Worm (Caenorhabditis elegans) whole organism, L4 larva: Measurements from ENCODE around the gene srx-137.
A peak's percentile ranks its signal among the peaks of the same experiment; 100 is the strongest.

Source experiments
- F37D6.2 ChIP-seq: sonication (generic microtip); optimal IDR thresholded peaks from 2 replicates; lab custom pipeline; 2016; ENCODE audit warnings: mild to moderate bottlenecking, missing genetic modification characterization, missing compliant biosample characterization
- F44E2.7 ChIP-seq: fragments of 200-800 bp; sonication (Bioruptor generic); IDR thresholded peaks from 2 replicates; pipeline ENCODE4 v2.1.2; 2022; ENCODE audit warnings: missing genetic modification characterization, missing compliant biosample characterization
- Y5F2A.4 ChIP-seq: fragments of 200-800 bp; sonication (Bioruptor generic); optimal IDR thresholded peaks from 2 replicates; lab custom pipeline; 2018; ENCODE audit warnings: mild to moderate bottlenecking, missing genetic modification characterization, missing compliant biosample characterization
- aha-1 ChIP-seq: fragments of 150-350 bp; peaks from one replicate; lab custom pipeline; 2014; ENCODE audit warnings: missing biosample characterization, missing genetic modification characterization
- ceh-20 ChIP-seq: fragments of 200-800 bp; sonication (Bioruptor generic); IDR thresholded peaks from 2 replicates; pipeline ENCODE4 v1.3.6; 2022; ENCODE audit warnings: missing genetic modification reagents, missing genetic modification characterization, missing compliant biosample characterization
- ceh-44 ChIP-seq: fragments of 200-800 bp; sonication (Bioruptor generic); IDR thresholded peaks from 2 replicates; pipeline ENCODE4 v1.3.6; 2022; ENCODE audit warnings: missing genetic modification reagents, missing genetic modification characterization, missing compliant biosample characterization
- ceh-62 ChIP-seq: sonication (generic microtip); optimal IDR thresholded peaks from 2 replicates; lab custom pipeline; 2017; ENCODE audit warnings: missing biosample characterization, missing genetic modification characterization
- cey-2 ChIP-seq: sonication (generic microtip); optimal IDR thresholded peaks from 3 replicates; lab custom pipeline; 2017; ENCODE audit warnings: missing genetic modification characterization, mild to moderate bottlenecking, missing compliant biosample characterization, antibody characterized with exemption, borderline replicate concordance; ENCODE audit not compliant: insufficient read depth
- daf-16 ChIP-seq, 3 experiments: sonication (generic microtip); optimal IDR thresholded peaks; 2 replicates each; lab custom pipeline; 2016 to 2017; ENCODE audit warnings: missing genetic modification characterization in 3 of 3, missing genetic modification reagents in 3 of 3, mild to moderate bottlenecking in 2 of 3, missing compliant biosample characterization in 2 of 3, missing biosample characterization in 1 of 3, moderate library complexity in 1 of 3
- daf-19 ChIP-seq: fragments of 200-800 bp; sonication (Bioruptor generic); conservative IDR thresholded peaks from 2 replicates; pipeline ENCODE4 v1.3.6; 2022; ENCODE audit warnings: missing genetic modification characterization, missing compliant biosample characterization
- dmd-6 ChIP-seq: fragments of 200-800 bp; sonication (Bioruptor generic); IDR thresholded peaks from 2 replicates; pipeline ENCODE4 v1.3.6; 2022; ENCODE audit warnings: missing genetic modification reagents, missing genetic modification characterization, missing compliant biosample characterization
- duxl-1 ChIP-seq: sonication (generic microtip); optimal IDR thresholded peaks from 2 replicates; lab custom pipeline; 2016; ENCODE audit warnings: mild to moderate bottlenecking, missing genetic modification characterization, moderate library complexity, missing compliant biosample characterization; ENCODE audit not compliant: poor library complexity
- dve-1 ChIP-seq: sonication (generic microtip); optimal IDR thresholded peaks from 2 replicates; lab custom pipeline; 2017; ENCODE audit warnings: antibody characterized with exemption, mild to moderate bottlenecking, missing genetic modification characterization, missing compliant biosample characterization; ENCODE audit not compliant: insufficient read depth
- egl-27 ChIP-seq: sonication (generic microtip); optimal IDR thresholded peaks from 3 replicates; lab custom pipeline; 2017; ENCODE audit warnings: missing biosample characterization, missing genetic modification reagents, missing genetic modification characterization
- fkh-10 ChIP-seq: fragments of 150-350 bp; optimal IDR thresholded peaks from 2 replicates; lab custom pipeline; 2014; ENCODE audit warnings: missing biosample characterization, missing genetic modification reagents, missing genetic modification characterization
- fos-1 ChIP-seq: fragments of 150-350 bp; optimal IDR thresholded peaks from 2 replicates; lab custom pipeline; 2014; ENCODE audit warnings: missing biosample characterization, missing genetic modification characterization
- gei-8 ChIP-seq: fragments of 200-800 bp; sonication (Bioruptor generic); optimal IDR thresholded peaks from 2 replicates; lab custom pipeline; 2018; ENCODE audit warnings: mild to moderate bottlenecking, missing genetic modification characterization, missing compliant biosample characterization
- hif-1 ChIP-seq, 2 experiments: sonication (generic microtip); optimal IDR thresholded peaks; 2 replicates each; lab custom pipeline; 2016 to 2017; ENCODE audit warnings: missing compliant biosample characterization in 2 of 2, missing genetic modification characterization in 2 of 2, missing genetic modification reagents in 2 of 2, missing genotype in 2 of 2, mild to moderate bottlenecking in 1 of 2
- hlh-11 ChIP-seq: fragments of 200-800 bp; sonication (Bioruptor generic); optimal IDR thresholded peaks from 2 replicates; lab custom pipeline; 2018; ENCODE audit warnings: mild to moderate bottlenecking, missing genetic modification characterization, missing compliant biosample characterization
- hmg-1.1 ChIP-seq: fragments of 200-800 bp; sonication (Bioruptor generic); IDR thresholded peaks from 2 replicates; pipeline ENCODE4 v1.3.6; 2022; ENCODE audit warnings: missing genetic modification reagents, missing genetic modification characterization, missing compliant biosample characterization
- lim-7 ChIP-seq: fragments of 200-800 bp; sonication (Bioruptor generic); IDR thresholded peaks from 2 replicates; pipeline ENCODE4 v1.3.6; 2022; ENCODE audit warnings: missing genetic modification characterization, missing compliant biosample characterization
- lin-1 ChIP-seq: fragments of 200-800 bp; sonication (Bioruptor generic); IDR thresholded peaks from 2 replicates; pipeline ENCODE4 v1.3.6; 2022; ENCODE audit warnings: missing genetic modification reagents, missing genetic modification characterization, missing compliant biosample characterization
- lin-15B ChIP-seq: fragments of 150-350 bp; sonication (generic microtip); optimal IDR thresholded peaks from 3 replicates; lab custom pipeline; 2014; ENCODE audit warnings: missing biosample characterization, missing genetic modification characterization
- lin-29 ChIP-seq: fragments of 200-800 bp; sonication (Bioruptor generic); IDR thresholded peaks from 2 replicates; pipeline ENCODE4 v1.3.6; 2022; ENCODE audit warnings: missing genetic modification reagents, missing genetic modification characterization, missing compliant biosample characterization
- lin-38 ChIP-seq: fragments of 200-800 bp; sonication (Bioruptor generic); IDR thresholded peaks from 2 replicates; pipeline ENCODE4 v1.3.6; 2022; ENCODE audit warnings: missing genetic modification reagents, missing genetic modification characterization, missing compliant biosample characterization
- lir-3 ChIP-seq: sonication (generic microtip); optimal IDR thresholded peaks from 2 replicates; lab custom pipeline; 2016; ENCODE audit warnings: mild to moderate bottlenecking, missing genetic modification characterization, missing compliant biosample characterization
- lsy-2 ChIP-seq, 2 experiments: fragments of 150-350 bp in 1 of 2; sonication (generic microtip) in 1 of 2; optimal IDR thresholded peaks; 2 replicates each; lab custom pipeline; 2014 to 2017; ENCODE audit warnings: missing biosample characterization in 2 of 2, missing genetic modification characterization in 2 of 2
- madf-9 ChIP-seq: fragments of 200-800 bp; sonication (Bioruptor generic); conservative IDR thresholded peaks from 2 replicates; pipeline ENCODE4 v1.3.6; 2022; ENCODE audit warnings: missing genetic modification reagents, missing genetic modification characterization, missing compliant biosample characterization
- mdt-29 ChIP-seq: fragments of 200-800 bp; sonication (Bioruptor generic); IDR thresholded peaks from 2 replicates; pipeline ENCODE4 v1.3.6; 2022; ENCODE audit warnings: missing genetic modification reagents, missing genetic modification characterization, missing compliant biosample characterization
- mes-2 ChIP-seq: sonication (generic microtip); optimal IDR thresholded peaks from 2 replicates; lab custom pipeline; 2016; ENCODE audit warnings: missing genotype, mild to moderate bottlenecking, missing genetic modification characterization, missing compliant biosample characterization; ENCODE audit not compliant: poor library complexity, severe bottlenecking
- nhr-25 ChIP-seq: sonication (generic microtip); optimal IDR thresholded peaks from 2 replicates; lab custom pipeline; 2017; ENCODE audit warnings: missing genetic modification characterization, mild to moderate bottlenecking, missing compliant biosample characterization, antibody characterized with exemption, moderate library complexity, borderline replicate concordance; ENCODE audit not compliant: insufficient read depth
- nhr-28 ChIP-seq: fragments of 150-350 bp; optimal IDR thresholded peaks from 2 replicates; lab custom pipeline; 2014; ENCODE audit warnings: missing biosample characterization, missing genetic modification characterization
- nhr-41 ChIP-seq: fragments of 200-800 bp; sonication (Bioruptor generic); IDR thresholded peaks from 2 replicates; pipeline ENCODE4 v1.3.6; 2022; ENCODE audit warnings: missing genetic modification reagents, missing genetic modification characterization, missing compliant biosample characterization
- nhr-42 ChIP-seq: fragments of 200-800 bp; sonication (Bioruptor generic); IDR thresholded peaks from 2 replicates; pipeline ENCODE4 v1.3.6; 2022; ENCODE audit warnings: missing genetic modification characterization, missing compliant biosample characterization
- nhr-76 ChIP-seq: fragments of 150-350 bp; optimal IDR thresholded peaks from 2 replicates; lab custom pipeline; 2014; ENCODE audit warnings: missing biosample characterization, missing genetic modification characterization
- nhr-77 ChIP-seq: fragments of 150-350 bp; optimal IDR thresholded peaks from 2 replicates; lab custom pipeline; 2014; ENCODE audit warnings: missing biosample characterization, missing genetic modification characterization
- php-3 ChIP-seq: fragments of 200-800 bp; sonication (Bioruptor generic); IDR thresholded peaks from 2 replicates; pipeline ENCODE4 v1.3.6; 2022; ENCODE audit warnings: missing genetic modification reagents, missing genetic modification characterization, missing compliant biosample characterization
- snpc-4 ChIP-seq: fragments of 150-350 bp; optimal IDR thresholded peaks from 2 replicates; lab custom pipeline; 2014; ENCODE audit warnings: missing biosample characterization, missing genetic modification characterization
- spr-3 ChIP-seq: fragments of 200-800 bp; sonication (Bioruptor generic); optimal IDR thresholded peaks from 2 replicates; lab custom pipeline; 2018; ENCODE audit warnings: mild to moderate bottlenecking, missing genetic modification characterization, missing compliant biosample characterization
- unc-39 ChIP-seq: sonication (generic microtip); optimal IDR thresholded peaks from 2 replicates; lab custom pipeline; 2017; ENCODE audit warnings: missing biosample characterization, missing genetic modification characterization
- unc-62 ChIP-seq, 3 experiments: fragments of 150-350 bp in 1 of 3; sonication (generic microtip); optimal IDR thresholded peaks in 2 of 3; peaks in 1 of 3; 1 replicate in 1 of 3; 2 replicates in 2 of 3; lab custom pipeline; 2014 to 2017; ENCODE audit warnings: missing biosample characterization in 3 of 3, missing genetic modification characterization in 3 of 3, missing genetic modification reagents in 3 of 3, missing genotype in 1 of 3
- zag-1 ChIP-seq: fragments of 150-350 bp; optimal IDR thresholded peaks from 2 replicates; lab custom pipeline; 2014; ENCODE audit warnings: missing biosample characterization, missing genetic modification characterization
- zfp-2 ChIP-seq: sonication (generic microtip); optimal IDR thresholded peaks from 2 replicates; lab custom pipeline; 2016; ENCODE audit warnings: mild to moderate bottlenecking, missing genetic modification characterization, missing compliant biosample characterization
- zip-11 ChIP-seq: fragments of 200-800 bp; sonication (Bioruptor generic); IDR thresholded peaks from 2 replicates; pipeline ENCODE4 v1.3.6; 2022; ENCODE audit warnings: missing genetic modification characterization, missing compliant biosample characterization
- zip-2 ChIP-seq: fragments of 150-350 bp; optimal IDR thresholded peaks from 2 replicates; lab custom pipeline; 2014; ENCODE audit warnings: missing biosample characterization, missing genetic modification characterization

srx-137 gene

DNA sequence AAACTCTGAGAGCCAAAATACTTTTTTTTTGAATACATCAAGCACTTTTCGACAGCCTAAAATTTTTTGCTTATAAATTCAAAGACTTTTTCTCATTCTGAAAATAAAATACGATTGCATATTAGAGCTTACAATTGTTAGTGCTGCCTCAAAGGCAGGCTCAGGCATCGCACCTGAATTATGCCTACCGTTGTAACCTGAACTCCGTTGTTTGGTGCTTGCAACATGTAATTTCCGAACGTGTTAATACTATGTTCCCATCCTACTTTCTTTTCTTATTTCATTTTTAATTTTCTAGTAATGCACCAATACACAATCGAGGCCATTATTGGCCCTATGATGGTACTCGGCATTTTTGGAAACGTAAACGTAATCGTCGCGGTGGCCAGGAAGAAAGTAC lies 24.8 kb downstream of the srx-137 start, which contains the start of gene srsx-19:
Gene srsx-19, plus strand, starts transcription at position 301 of the 400 bp plus-strand sequence.
- TF ChIP-seq lin-15B (tag; lab: Kevin White, UChicago) (no peak), daf-19 (no peak), lir-3 (no peak), aha-1 (tag; lab: Kevin White, UChicago) (peak; percentile 16)

DNA sequence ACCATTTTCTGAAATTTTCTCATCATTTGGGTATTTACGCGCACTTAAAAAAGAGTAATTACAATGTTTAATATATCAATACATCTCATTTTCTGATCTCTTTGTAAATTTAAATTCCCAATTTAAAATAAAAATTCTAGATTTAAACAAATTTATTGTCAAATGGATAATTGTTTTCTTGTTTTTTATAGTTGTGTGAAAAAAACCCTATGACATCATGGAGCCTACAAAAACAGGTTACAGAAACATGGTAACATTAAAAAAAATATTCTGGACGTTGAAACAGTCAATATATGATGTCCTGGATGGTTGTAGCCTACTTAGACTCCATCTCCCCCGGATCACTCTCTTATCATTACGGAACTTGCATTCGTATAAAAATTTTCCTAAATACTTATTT lies 26.9 kb downstream of the srx-137 start, which contains the start of gene spp-12:
Gene spp-12, plus strand, starts transcription at position 301 of the 400 bp plus-strand sequence.
- TF ChIP-seq zip-11 (no peak), unc-62 (GFP tag; optimal IDR thresholded peaks at IDR 0.05 in 1 of 2; lab: Kevin White, UChicago) (no peak), unc-62 (tag; optimal IDR thresholded peaks at IDR 0.05; lab: Kevin White, UChicago) (no peak)
- TF ChIP-seq, all 104 proteins: peak for 0

DNA sequence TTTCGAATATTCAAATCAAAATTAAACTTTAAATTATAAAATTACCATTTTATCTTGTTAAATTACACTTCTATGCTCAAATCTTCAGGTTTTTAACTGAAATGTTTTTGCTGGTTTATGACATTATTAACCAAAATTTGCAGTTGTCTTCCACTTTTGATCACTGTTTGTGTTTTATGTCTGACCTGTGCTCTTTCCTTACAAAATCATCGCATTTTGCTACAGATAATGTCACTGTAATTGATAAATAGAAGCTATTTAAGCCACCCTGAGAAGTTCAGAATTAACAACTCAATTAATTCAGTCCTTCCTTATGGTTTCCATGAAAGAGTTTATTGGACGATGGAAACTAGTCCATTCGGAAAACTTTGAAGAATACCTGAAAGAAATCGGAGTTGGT lies 27.9 kb downstream of the srx-137 start, which contains the start of gene lbp-8:
Gene lbp-8, plus strand, starts transcription at position 301 of the 400 bp plus-strand sequence.
- no peak for TF ChIP-seq lsy-2 (tag; optimal IDR thresholded peaks at IDR 0.05; lab: Kevin White, UChicago)
- no peak for TF ChIP-seq cey-2
- TF ChIP-seq nhr-76 (tag; lab: Kevin White, UChicago) = no peak
- no peak for TF ChIP-seq hif-1 (tag; optimal IDR thresholded peaks at IDR 0.05; lab: Kevin White, UChicago)
- no peak for TF ChIP-seq spr-3 (GFP tag; lab: Kevin White, UChicago)
- no peak for TF ChIP-seq lin-1 (GFP tag; lab: Robert Waterston, UW)
- TF ChIP-seq zag-1 (tag; lab: Kevin White, UChicago) = no peak
- TF ChIP-seq ceh-62 (tag; lab: Kevin White, UChicago) = no peak
- no peak for TF ChIP-seq zip-2
- no peak for TF ChIP-seq fkh-10 (GFP tag; lab: Kevin White, UChicago)
- TF ChIP-seq duxl-1 (tag; lab: Kevin White, UChicago) = no peak
- no peak for TF ChIP-seq nhr-25 (tag; lab: Kevin White, UChicago)
- no peak for TF ChIP-seq ceh-20 (GFP tag; lab: Robert Waterston, UW)
- no peak for TF ChIP-seq nhr-41 (GFP tag; lab: Robert Waterston, UW)
- no peak for TF ChIP-seq madf-9
- no peak for TF ChIP-seq hmg-1.1
- no peak for TF ChIP-seq Y5F2A.4 (GFP tag; lab: Kevin White, UChicago)
- no peak for TF ChIP-seq lin-38 (GFP tag; lab: Robert Waterston, UW)

DNA sequence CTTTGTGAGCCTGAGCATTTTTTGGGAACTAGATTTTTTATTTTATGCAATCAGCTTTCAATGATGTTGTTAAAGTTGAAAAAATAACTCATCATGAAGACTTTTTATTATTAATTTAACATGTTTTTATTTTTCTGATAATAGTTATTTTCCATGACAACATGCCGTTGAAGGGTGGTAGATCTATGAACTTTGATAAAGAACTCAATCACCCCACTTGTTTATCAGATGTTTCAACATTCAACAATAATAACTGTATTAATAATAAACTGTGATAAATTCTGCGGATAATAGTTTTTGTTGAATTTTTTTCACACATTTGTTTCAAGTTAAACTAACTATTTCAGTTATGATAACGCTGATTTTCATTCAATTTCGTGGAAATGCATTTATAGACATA lies 28.9 kb downstream of the srx-137 start:
- TF ChIP-seq snpc-4 (no peak), mes-2 (no peak), F37D6.2 (tag; lab: Kevin White, UChicago) (no peak), dve-1 (tag; lab: Kevin White, UChicago) (peak; percentile 76), gei-8 (GFP tag; lab: Kevin White, UChicago) (no peak), nhr-42 (GFP tag; lab: Robert Waterston, UW) (no peak), unc-39 (no peak), fos-1 (tag; lab: Kevin White, UChicago) (no peak), lin-29 (no peak), egl-27 (tag; lab: Kevin White, UChicago) (no peak), mdt-29 (GFP tag; lab: Robert Waterston, UW) (no peak), F44E2.7 (GFP tag; lab: Robert Waterston, UW) (no peak), php-3 (GFP tag; lab: Robert Waterston, UW) (peak; percentile 55; the same call in 1 of the 2 replicates), nhr-28 (tag; lab: Kevin White, UChicago) (peak; percentile 37), daf-16 (GFP tag; optimal IDR thresholded peaks at IDR 0.05; lab: Kevin White, UChicago) (no peak), daf-16 (tag; optimal IDR thresholded peaks at IDR 0.05; lab: Kevin White, UChicago) (peak; percentile 96), nhr-77 (tag; lab: Kevin White, UChicago) (peak; percentile 53), zfp-2 (no peak), hlh-11 (tag; lab: Kevin White, UChicago) (peak; percentile 45), zag-1 (tag; lab: Kevin White, UChicago) (no peak), ceh-44 (no peak), lim-7 (GFP tag; lab: Robert Waterston, UW) (no peak), aha-1 (tag; lab: Kevin White, UChicago) (no peak), lin-15B (tag; lab: Kevin White, UChicago) (no peak), dmd-6 (GFP tag; lab: Robert Waterston, UW) (peak; percentile 64)
